Worm (Caenorhabditis elegans): ENCODE results near the gene miz-1.

The miz-1 gene

ce11 chrIV:10790353-10790752 is 21.8 kb upstream of the miz-1 start, which contains the start of gene pept-2:
TSS of gene pept-2 (plus strand) at chrIV:10790653.
- no peak for TF ChIP-seq ceh-39 (tag; optimal IDR thresholded peaks at IDR 0.05)
- no peak for TF ChIP-seq M03D4.4 (tag; optimal IDR thresholded peaks at IDR 0.05)
- TF ChIP-seq ceh-83 (GFP tag; optimal IDR thresholded peaks at IDR 0.05), result no peak
- no peak for TF ChIP-seq nhr-237 (tag; optimal IDR thresholded peaks at IDR 0.05)
- no peak for TF ChIP-seq mep-1 (tag; optimal IDR thresholded peaks at IDR 0.05)

ce11 chrIV:10795678-10796077 is 16.5 kb upstream of the miz-1 start:
- TF ChIP-seq mls-2 (tag; optimal IDR thresholded peaks at IDR 0.05) (no peak), unc-62 (GFP tag; optimal IDR thresholded peaks at IDR 0.05) (no peak), drap-1 (GFP tag; optimal IDR thresholded peaks at IDR 0.05) (no peak), lin-13 (tag; optimal IDR thresholded peaks at IDR 0.05) (no peak), pha-4 (tag; optimal IDR thresholded peaks at IDR 0.05) (no peak), elt-1 (tag; optimal IDR thresholded peaks at IDR 0.05; ENCODE audit: borderline replicate concordance, insufficient read depth) (no peak)

- TF ChIP-seq elt-1 (tag; optimal IDR thresholded peaks at IDR 0.05; ENCODE audit: borderline replicate concordance, insufficient read depth) (peak; percentile 57), mab-5 (tag; optimal IDR thresholded peaks at IDR 0.05) (no peak)
Measured at ce11 chrIV:10796707-10797106, 15.5 kb upstream of the miz-1 start.

- no peak for TF ChIP-seq flh-1 (GFP tag; optimal IDR thresholded peaks at IDR 0.05)
- TF ChIP-seq nhr-76 (tag; optimal IDR thresholded peaks at IDR 0.05), result no peak
- no peak for TF ChIP-seq lsy-2 (tag; optimal IDR thresholded peaks at IDR 0.05)
- TF ChIP-seq nhr-12 (tag; optimal IDR thresholded peaks at IDR 0.05), result no peak
- no peak for TF ChIP-seq ham-2 (GFP tag; optimal IDR thresholded peaks at IDR 0.05)
- TF ChIP-seq M03D4.4 (tag; optimal IDR thresholded peaks at IDR 0.05), result no peak
Measured at ce11 chrIV:10798604-10799003, 13.6 kb upstream of the miz-1 start.

- TF ChIP-seq unc-39 (tag; optimal IDR thresholded peaks at IDR 0.05), result no peak
- no peak for TF ChIP-seq nhr-28 (tag; optimal IDR thresholded peaks at IDR 0.05)
- TF ChIP-seq zip-8 (tag; optimal IDR thresholded peaks at IDR 0.05), result no peak
- TF ChIP-seq hlh-1 (tag; optimal IDR thresholded peaks at IDR 0.05), result no peak
- no peak for TF ChIP-seq unc-62 (GFP tag; optimal IDR thresholded peaks at IDR 0.05)
- no peak for TF ChIP-seq sem-2 (GFP tag; optimal IDR thresholded peaks at IDR 0.05)
- no peak for TF ChIP-seq bed-3 (GFP tag; optimal IDR thresholded peaks at IDR 0.05)
- no peak for TF ChIP-seq blmp-1 (tag; optimal IDR thresholded peaks at IDR 0.05)
Measured at ce11 chrIV:10799354-10799753, 12.8 kb upstream of the miz-1 start, which contains the start of gene zipt-2.1. TSS of gene zipt-2.1 (plus strand) at chrIV:10799654.

- TF ChIP-seq nhr-2 (tag; optimal IDR thresholded peaks at IDR 0.05) (no peak), snpc-4 (tag; optimal IDR thresholded peaks at IDR 0.05) (no peak), flh-1 (GFP tag; optimal IDR thresholded peaks at IDR 0.05) (no peak), cnd-1 (tag; optimal IDR thresholded peaks at IDR 0.05) (no peak), elt-3 (tag; optimal IDR thresholded peaks at IDR 0.05) (no peak), unc-120 (tag; optimal IDR thresholded peaks at IDR 0.05; ENCODE audit: poor library complexity, severe bottlenecking) (no peak), mab-5 (tag; optimal IDR thresholded peaks at IDR 0.05) (no peak), drap-1 (GFP tag; optimal IDR thresholded peaks at IDR 0.05) (no peak), lin-32 (GFP tag; optimal IDR thresholded peaks at IDR 0.05) (no peak), blmp-1 (tag; optimal IDR thresholded peaks at IDR 0.05) (no peak), hlh-1 (tag; optimal IDR thresholded peaks at IDR 0.05) (no peak), sptf-1 (tag; optimal IDR thresholded peaks at IDR 0.05) (no peak), mep-1 (tag; optimal IDR thresholded peaks at IDR 0.05) (no peak), ces-1 (GFP tag; optimal IDR thresholded peaks at IDR 0.05) (no peak), elt-1 (tag; optimal IDR thresholded peaks at IDR 0.05; ENCODE audit: borderline replicate concordance, insufficient read depth) (no peak), lin-13 (tag; optimal IDR thresholded peaks at IDR 0.05) (no peak), nhr-76 (tag; optimal IDR thresholded peaks at IDR 0.05) (no peak), nhr-237 (tag; optimal IDR thresholded peaks at IDR 0.05) (no peak)
Measured at ce11 chrIV:10803973-10804372, 8.2 kb upstream of the miz-1 start.

Data from whole organism, mixed stage, embryonic.